Fruit fly (Drosophila melanogaster) whole organism, embryonic: ENCODE data around the gene CG43060.

Experiments
- Antp ChIP-seq: fragments of 200-800 bp; sonication (Bioruptor generic); optimal IDR thresholded peaks from 3 replicates; lab custom pipeline; 2016; ENCODE audit warnings: missing biosample characterization, missing genetic modification characterization
- Atf-2 ChIP-seq: fragments of 200-800 bp; sonication (Bioruptor generic); optimal IDR thresholded peaks from 2 replicates; lab custom pipeline; 2016; ENCODE audit warnings: missing biosample characterization, missing genetic modification characterization
- CG10431 ChIP-seq: fragments of 200-800 bp; sonication (Bioruptor generic); optimal IDR thresholded peaks from 3 replicates; lab custom pipeline; 2018; ENCODE audit warnings: missing biosample characterization, mild to moderate bottlenecking, missing genetic modification characterization
- CG10979 ChIP-seq: fragments of 200-800 bp; sonication (Bioruptor generic); optimal IDR thresholded peaks from 2 replicates; lab custom pipeline; 2018; ENCODE audit warnings: missing biosample characterization, mild to moderate bottlenecking, missing genetic modification characterization, moderate library complexity
- CG12155 ChIP-seq: fragments of 200-800 bp; sonication (Bioruptor generic); optimal IDR thresholded peaks from 3 replicates; lab custom pipeline; 2016; ENCODE audit warnings: missing biosample characterization, missing genetic modification characterization
- CG12391 ChIP-seq: fragments of 200-800 bp; sonication (Bioruptor generic); optimal IDR thresholded peaks from 3 replicates; lab custom pipeline; 2018; ENCODE audit warnings: missing biosample characterization, mild to moderate bottlenecking, missing genetic modification characterization, moderate library complexity
- CG15514 ChIP-seq: fragments of 200-800 bp; sonication (Bioruptor generic); optimal IDR thresholded peaks from 3 replicates; lab custom pipeline; 2017; ENCODE audit warnings: missing biosample characterization, missing genetic modification characterization, mild to moderate bottlenecking, moderate library complexity, missing genetic modification reagents
- CG1603 ChIP-seq: fragments of 200-800 bp; sonication (Bioruptor generic); optimal IDR thresholded peaks from 2 replicates; lab custom pipeline; 2019; ENCODE audit warnings: missing biosample characterization, mild to moderate bottlenecking, missing genetic modification characterization, moderate library complexity
- CG17829 ChIP-seq: fragments of 200-800 bp; optimal IDR thresholded peaks from 2 replicates; lab custom pipeline; 2019; ENCODE audit warnings: missing biosample characterization, mild to moderate bottlenecking, missing genetic modification characterization, moderate library complexity
- CG2120 ChIP-seq: fragments of 200-800 bp; sonication (Bioruptor generic); optimal IDR thresholded peaks from 3 replicates; lab custom pipeline; 2016; ENCODE audit warnings: missing biosample characterization, missing genetic modification characterization
- CG2199 ChIP-seq: fragments of 200-800 bp; sonication (Bioruptor generic); IDR thresholded peaks from 3 replicates; pipeline ENCODE4 v1.3.6; 2022; ENCODE audit warnings: missing biosample characterization, missing genetic modification characterization
- CG2712 ChIP-seq: fragments of 200-800 bp; optimal IDR thresholded peaks from 3 replicates; lab custom pipeline; 2019; ENCODE audit warnings: missing biosample characterization, mild to moderate bottlenecking, missing genetic modification characterization, moderate library complexity
- CG31365 ChIP-seq: fragments of 200-800 bp; sonication (Bioruptor generic); optimal IDR thresholded peaks from 2 replicates; lab custom pipeline; 2018; ENCODE audit warnings: missing biosample characterization, mild to moderate bottlenecking, missing genetic modification characterization
- CG3995 ChIP-seq: fragments of 200-800 bp; sonication (Bioruptor generic); optimal IDR thresholded peaks from 3 replicates; lab custom pipeline; 2016; ENCODE audit warnings: missing biosample characterization, missing genetic modification characterization
- CG5245 ChIP-seq: fragments of 200-800 bp; sonication (Bioruptor generic); optimal IDR thresholded peaks from 3 replicates; lab custom pipeline; 2016; ENCODE audit warnings: missing biosample characterization, missing genetic modification characterization
- CG6254 ChIP-seq: fragments of 200-800 bp; sonication (Bioruptor generic); optimal IDR thresholded peaks from 3 replicates; lab custom pipeline; 2017; ENCODE audit warnings: mild to moderate bottlenecking, missing biosample characterization, missing genetic modification reagents, missing genetic modification characterization
- CG8290 ChIP-seq, 3 experiments: fragments of 200-800 bp; sonication (Bioruptor generic); optimal IDR thresholded peaks; 2 replicates each; lab custom pipeline; 2016 to 2019; ENCODE audit warnings: missing biosample characterization in 3 of 3, missing genetic modification characterization in 3 of 3, mild to moderate bottlenecking in 2 of 3, moderate library complexity in 1 of 3
- D19A ChIP-seq: fragments of 200-800 bp; optimal IDR thresholded peaks from 3 replicates; lab custom pipeline; 2019; ENCODE audit warnings: missing biosample characterization, mild to moderate bottlenecking, missing genetic modification characterization, moderate library complexity
- Dll ChIP-seq: fragments of 200-800 bp; sonication (Bioruptor generic); IDR thresholded peaks from 4 replicates; pipeline ENCODE4 v1.3.6; 2022; ENCODE audit warnings: missing biosample characterization, missing genetic modification characterization; ENCODE audit not compliant: partially characterized antibody
- Dp ChIP-seq: fragments of 200-800 bp; sonication (Bioruptor generic); optimal IDR thresholded peaks from 2 replicates; lab custom pipeline; 2018; ENCODE audit warnings: missing biosample characterization, mild to moderate bottlenecking, missing genetic modification characterization, moderate library complexity
- ERR ChIP-seq: fragments of 200-800 bp; sonication (Bioruptor generic); optimal IDR thresholded peaks from 2 replicates; lab custom pipeline; 2016; ENCODE audit warnings: missing biosample characterization, missing genetic modification characterization
- Ets97D ChIP-seq: fragments of 200-800 bp; sonication (Bioruptor generic); optimal IDR thresholded peaks from 3 replicates; lab custom pipeline; 2016; ENCODE audit warnings: missing biosample characterization, missing genetic modification characterization
- Fer1 ChIP-seq: fragments of 200-800 bp; sonication (Bioruptor generic); optimal IDR thresholded peaks from 2 replicates; lab custom pipeline; 2017; ENCODE audit warnings: missing biosample characterization, mild to moderate bottlenecking, missing genetic modification characterization
- HmgZ ChIP-seq: fragments of 200-800 bp; sonication (Bioruptor generic); optimal IDR thresholded peaks from 2 replicates; lab custom pipeline; 2018; ENCODE audit warnings: missing biosample characterization, mild to moderate bottlenecking, missing genetic modification characterization
- MBD-R2 ChIP-seq: fragments of 200-800 bp; sonication (Bioruptor generic); IDR thresholded peaks from 2 replicates; pipeline ENCODE4 v1.3.6; 2022; ENCODE audit warnings: missing biosample characterization, missing genetic modification characterization
- Myb ChIP-seq: fragments of 200-800 bp; sonication (Bioruptor generic); optimal IDR thresholded peaks from 2 replicates; lab custom pipeline; 2016; ENCODE audit warnings: missing biosample characterization, missing genetic modification characterization
- NK7.1 ChIP-seq: fragments of 200-800 bp; sonication (Bioruptor generic); optimal IDR thresholded peaks from 3 replicates; lab custom pipeline; 2016; ENCODE audit warnings: missing biosample characterization, missing genetic modification characterization
- Nf-YC ChIP-seq: fragments of 200-800 bp; optimal IDR thresholded peaks from 3 replicates; lab custom pipeline; 2019; ENCODE audit warnings: missing biosample characterization, mild to moderate bottlenecking, missing genetic modification characterization, moderate library complexity
- NfI ChIP-seq: fragments of 200-800 bp; sonication (Bioruptor generic); optimal IDR thresholded peaks from 3 replicates; lab custom pipeline; 2018; ENCODE audit warnings: missing biosample characterization, mild to moderate bottlenecking, missing genetic modification characterization, moderate library complexity
- Scr ChIP-seq: fragments of 200-800 bp; sonication (Bioruptor generic); IDR thresholded peaks from 2 replicates; pipeline ENCODE4 v1.3.6; 2022; ENCODE audit warnings: missing biosample characterization, missing genetic modification characterization; ENCODE audit not compliant: partially characterized antibody
- Side ChIP-seq: fragments of 200-800 bp; sonication (Bioruptor generic); optimal IDR thresholded peaks from 2 replicates; lab custom pipeline; 2016; ENCODE audit warnings: missing biosample characterization, missing genetic modification characterization
- YL-1 ChIP-seq: fragments of 200-800 bp; sonication (Bioruptor generic); optimal IDR thresholded peaks from 3 replicates; lab custom pipeline; 2017; ENCODE audit warnings: missing biosample characterization, mild to moderate bottlenecking, missing genetic modification characterization
- abd-A ChIP-seq: fragments of 200-800 bp; sonication (Bioruptor generic); optimal IDR thresholded peaks from 3 replicates; lab custom pipeline; 2019; ENCODE audit warnings: missing biosample characterization, mild to moderate bottlenecking, missing genetic modification characterization, moderate library complexity
- amos ChIP-seq: fragments of 200-800 bp; sonication (Bioruptor generic); IDR thresholded peaks from 2 replicates; pipeline ENCODE4 v1.3.6; 2022; ENCODE audit warnings: missing biosample characterization, missing genetic modification characterization; ENCODE audit not compliant: partially characterized antibody
- ci ChIP-seq: fragments of 200-800 bp; sonication (Bioruptor generic); IDR thresholded peaks from 3 replicates; pipeline ENCODE4 v1.3.6; 2022; ENCODE audit warnings: missing biosample characterization, missing genetic modification characterization
- crp ChIP-seq, 2 experiments: fragments of 200-800 bp; sonication (Bioruptor generic); optimal IDR thresholded peaks; 2 replicates in 1 of 2; 3 replicates in 1 of 2; lab custom pipeline; 2017; ENCODE audit warnings: missing biosample characterization in 2 of 2, missing genetic modification characterization in 2 of 2, mild to moderate bottlenecking in 1 of 2, moderate library complexity in 1 of 2
- ftz-f1 ChIP-seq: fragments of 200-800 bp; sonication (Bioruptor generic); optimal IDR thresholded peaks from 2 replicates; lab custom pipeline; 2016; ENCODE audit warnings: missing biosample characterization, missing genetic modification characterization
- fu2 ChIP-seq: fragments of 200-800 bp; sonication (Bioruptor generic); optimal IDR thresholded peaks from 2 replicates; lab custom pipeline; 2016; ENCODE audit warnings: missing biosample characterization, missing genetic modification characterization
- insv ChIP-seq, 2 experiments: fragments of 200-800 bp; sonication (Bioruptor generic); optimal IDR thresholded peaks; 3 replicates each; lab custom pipeline; 2016 to 2018; ENCODE audit warnings: missing biosample characterization in 2 of 2, missing genetic modification characterization in 2 of 2
- inv ChIP-seq: fragments of 200-800 bp; sonication (Bioruptor generic); IDR thresholded peaks from 2 replicates; pipeline ENCODE4 v1.3.6; 2022; ENCODE audit warnings: missing biosample characterization, missing genetic modification characterization; ENCODE audit not compliant: partially characterized antibody
- knrl ChIP-seq: fragments of 200-800 bp; sonication (Bioruptor generic); IDR thresholded peaks from 3 replicates; pipeline ENCODE4 v1.3.6; 2022; ENCODE audit warnings: missing biosample characterization, missing genetic modification characterization; ENCODE audit not compliant: partially characterized antibody
- lbe ChIP-seq: fragments of 200-800 bp; sonication (Bioruptor generic); optimal IDR thresholded peaks from 2 replicates; lab custom pipeline; 2016; ENCODE audit warnings: missing biosample characterization, mild to moderate bottlenecking, missing genetic modification characterization
- onecut ChIP-seq: fragments of 200-800 bp; sonication (Bioruptor generic); IDR thresholded peaks from 2 replicates; pipeline ENCODE4 v1.3.6; 2022; ENCODE audit warnings: missing biosample characterization, missing genetic modification characterization
- pan ChIP-seq, 4 experiments: fragments of >200 bp in 3 of 4; fragments of 200-800 bp in 1 of 4; sonication (Bioruptor generic) in 1 of 4; optimal IDR thresholded peaks in 3 of 4; IDR thresholded peaks in 1 of 4; 2 replicates each; pipeline versions ENCODE4 v1.3.6 to Lab custom; 2017 to 2022; ENCODE audit warnings: missing biosample characterization in 2 of 4, missing genetic modification characterization in 2 of 4, mixed read lengths in 1 of 4
- phol ChIP-seq: fragments of 200-800 bp; sonication (Bioruptor generic); optimal IDR thresholded peaks from 3 replicates; lab custom pipeline; 2018; ENCODE audit warnings: missing biosample characterization, mild to moderate bottlenecking, missing genetic modification characterization, moderate library complexity
- row ChIP-seq: fragments of 200-800 bp; sonication (Bioruptor generic); IDR thresholded peaks from 3 replicates; pipeline ENCODE4 v1.3.6; 2022; ENCODE audit warnings: missing biosample characterization, missing genetic modification characterization
- tin ChIP-seq: fragments of 200-800 bp; sonication (Bioruptor generic); optimal IDR thresholded peaks from 3 replicates; lab custom pipeline; 2016; ENCODE audit warnings: missing biosample characterization, missing genetic modification characterization
- zfh2 ChIP-seq: fragments of 200-800 bp; sonication (Bioruptor generic); optimal IDR thresholded peaks from 2 replicates; lab custom pipeline; 2016; ENCODE audit warnings: missing biosample characterization, missing genetic modification characterization

The CG43060 gene

DNA sequence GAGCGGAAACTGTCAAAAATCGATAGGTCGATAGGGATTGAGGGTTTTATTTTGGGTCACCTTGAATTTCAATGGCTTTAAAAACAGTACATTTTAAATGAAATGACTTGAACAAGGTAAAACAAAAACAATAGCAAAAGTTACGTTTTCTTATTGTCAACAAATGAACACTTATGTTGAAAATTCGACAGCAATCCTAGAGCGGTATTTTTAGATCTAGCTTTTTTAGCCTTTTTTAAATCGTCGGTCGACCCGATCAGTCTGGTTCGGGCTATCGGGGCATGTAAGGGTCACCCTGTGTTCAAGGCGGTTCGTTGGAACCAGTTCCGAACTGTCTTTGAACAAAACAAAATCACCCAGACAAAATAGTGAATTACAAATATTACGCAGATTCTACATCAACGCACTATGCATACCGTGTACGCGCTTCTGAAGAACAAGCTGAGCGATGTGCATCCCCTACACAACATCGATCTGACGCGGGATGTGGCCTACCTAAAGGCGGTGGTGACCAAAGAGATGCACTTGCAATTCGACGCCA, 31.9 kb upstream of the CG43060 start, which contains the start of the genes CG11052 and CG3223 (continued):
- TF ChIP-seq CG17829 (peak; percentile 16), MBD-R2 (GFP tag; lab: Robert Waterston, UW) (peak; percentile 81), CG12391 (tag; lab: Kevin White, UChicago) (peak; percentile 36), onecut (GFP tag; lab: Robert Waterston, UW) (peak; percentile 52), Fer1 (GFP tag; lab: Kevin White, UChicago) (peak; percentile 44), amos (GFP tag; lab: Robert Waterston, UW) (peak; percentile 58; the same call in 1 of the 2 replicates), CG6254 (GFP tag; lab: Kevin White, UChicago) (peak; percentile 100), zfh2 (GFP tag; lab: Kevin White, UChicago) (peak; percentile 31), tin (GFP tag; lab: Kevin White, UChicago) (peak; percentile 16), HmgZ (peak; percentile 66), Dll (GFP tag; lab: Robert Waterston, UW) (peak; percentile 58; the same call in 1 of the 4 replicates), CG3995 (GFP tag; lab: Kevin White, UChicago) (peak; percentile 76), CG2199 (GFP tag; lab: Robert Waterston, UW) (no peak), NK7.1 (GFP tag; lab: Kevin White, UChicago) (no peak), fu2 (peak; percentile 40), crp (GFP tag; optimal IDR thresholded peaks at IDR 0.05; lab: Kevin White, UChicago) (peak in 1 of 2 experiments; percentile 9), CG1603 (tag; lab: Kevin White, UChicago) (peak; percentile 48), lbe (no peak), abd-A (tag; lab: Kevin White, UChicago) (no peak), insv (GFP tag; optimal IDR thresholded peaks at IDR 0.05; lab: Kevin White, UChicago) (no peak), YL-1 (GFP tag; lab: Kevin White, UChicago) (peak; percentile 55), pan (optimal IDR thresholded peaks at IDR 0.05; lab: Kevin White, UChicago) (no peak), pan (GFP tag; optimal IDR thresholded peaks at IDR 0.05 in 1 of 2, IDR thresholded peaks at IDR 0.05 in 1 of 2) (peak in 1 of 2 experiments; percentile 18), row (GFP tag; lab: Robert Waterston, UW) (peak; percentile 62), CG31365 (tag; lab: Kevin White, UChicago) (no peak), knrl (0 out of 3 replicates have a peak, but pooled peaks have one; percentile 22), ci (GFP tag; lab: Robert Waterston, UW) (peak; percentile 58; the same call in 2 of the 3 replicates), CG15514 (GFP tag; lab: Kevin White, UChicago) (peak; percentile 99), ftz-f1 (GFP tag; lab: Kevin White, UChicago) (peak; percentile 92), Scr (GFP tag; lab: Robert Waterston, UW) (peak; percentile 59), Ets97D (GFP tag; lab: Kevin White, UChicago) (peak; percentile 72), phol (tag; lab: Kevin White, UChicago) (peak; percentile 22), CG10979 (tag; lab: Kevin White, UChicago) (peak; percentile 1), CG5245 (GFP tag; lab: Kevin White, UChicago) (no peak), Atf-2 (GFP tag; lab: Kevin White, UChicago) (no peak), CG12155 (GFP tag; lab: Kevin White, UChicago) (peak; percentile 4), NfI (GFP tag; lab: Kevin White, UChicago) (peak; percentile 64), CG10431 (GFP tag; lab: Kevin White, UChicago) (peak; percentile 17), CG8290 (GFP tag; optimal IDR thresholded peaks at IDR 0.05; lab: Kevin White, UChicago) (no peak), CG8290 (tag; optimal IDR thresholded peaks at IDR 0.05; lab: Kevin White, UChicago) (peak in 1 of 2 experiments; percentile 12), inv (GFP tag; lab: Robert Waterston, UW) (peak; percentile 12; the same call in 1 of the 2 replicates), Myb (peak; percentile 55), Dp (GFP tag; lab: Kevin White, UChicago) (peak; percentile 69), Antp (GFP tag; lab: Kevin White, UChicago) (peak; percentile 4), D19A (tag; lab: Kevin White, UChicago) (peak; percentile 64), Side (GFP tag; lab: Kevin White, UChicago) (peak; percentile 24), ERR (GFP tag; lab: Kevin White, UChicago) (peak; percentile 47), CG2120 (GFP tag; lab: Kevin White, UChicago) (peak; percentile 50), CG2712 (tag; lab: Kevin White, UChicago) (peak; percentile 15), Nf-YC (tag; lab: Kevin White, UChicago) (peak; percentile 70)
